Worm (Caenorhabditis elegans) whole organism, young adult: ENCODE results near the gene R13D11.1.

Experiments
- B0019.2 ChIP-seq: fragments of 200-800 bp; sonication (Bioruptor generic); conservative IDR thresholded peaks from 2 replicates; pipeline ENCODE4 v1.3.6; 2022; ENCODE audit warnings: missing genetic modification reagents, missing genetic modification characterization, missing compliant biosample characterization
- C06A6.2 ChIP-seq: fragments of 200-800 bp; sonication (Bioruptor generic); conservative IDR thresholded peaks from 2 replicates; pipeline ENCODE4 v1.3.6; 2022; ENCODE audit warnings: missing genetic modification characterization, missing compliant biosample characterization
- F22D6.2 ChIP-seq: sonication (generic microtip); optimal IDR thresholded peaks from 2 replicates; lab custom pipeline; 2016; ENCODE audit warnings: mild to moderate bottlenecking, missing genetic modification characterization, missing compliant biosample characterization
- F33H1.4 ChIP-seq: fragments of 200-800 bp; sonication (Bioruptor generic); IDR thresholded peaks from 2 replicates; pipeline ENCODE4 v1.3.6; 2022; ENCODE audit warnings: missing genetic modification reagents, missing genetic modification characterization, missing compliant biosample characterization
- F37B4.10 ChIP-seq: fragments of 200-800 bp; sonication (Bioruptor generic); IDR thresholded peaks from 2 replicates; pipeline ENCODE4 v1.3.6; 2022; ENCODE audit warnings: missing genetic modification characterization, missing compliant biosample characterization
- F49E8.2 ChIP-seq: sonication (generic microtip); optimal IDR thresholded peaks from 3 replicates; lab custom pipeline; 2017; ENCODE audit warnings: missing genetic modification characterization, mild to moderate bottlenecking, missing compliant biosample characterization, antibody characterized with exemption, moderate library complexity; ENCODE audit not compliant: insufficient read depth
- K11D2.4 ChIP-seq: fragments of 200-800 bp; sonication (Bioruptor generic); IDR thresholded peaks from 2 replicates; pipeline ENCODE4 v1.3.6; 2022; ENCODE audit warnings: missing genetic modification reagents, missing genetic modification characterization, missing compliant biosample characterization
- K12H6.12 ChIP-seq: fragments of 200-800 bp; sonication (Bioruptor generic); optimal IDR thresholded peaks from 2 replicates; lab custom pipeline; 2018; ENCODE audit warnings: mild to moderate bottlenecking, missing genetic modification characterization, missing compliant biosample characterization
- Y79H2A.3 ChIP-seq: fragments of 200-800 bp; sonication (Bioruptor generic); conservative IDR thresholded peaks from 2 replicates; pipeline ENCODE4 v1.3.6; 2022; ENCODE audit warnings: missing genetic modification reagents, missing genetic modification characterization, missing compliant biosample characterization
- Y95B8A.8 ChIP-seq: fragments of 200-800 bp; sonication (Bioruptor generic); IDR thresholded peaks from 2 replicates; pipeline ENCODE4 v1.3.6; 2022; ENCODE audit warnings: missing genetic modification reagents, missing genetic modification characterization, missing compliant biosample characterization
- atf-7 ChIP-seq: sonication (generic microtip); optimal IDR thresholded peaks from 2 replicates; lab custom pipeline; 2017; ENCODE audit warnings: mild to moderate bottlenecking, missing genetic modification characterization, missing compliant biosample characterization
- attf-5 ChIP-seq: fragments of 200-800 bp; sonication (Bioruptor generic); optimal IDR thresholded peaks from 2 replicates; lab custom pipeline; 2018; ENCODE audit warnings: mild to moderate bottlenecking, missing genetic modification characterization, missing compliant biosample characterization
- attf-6 ChIP-seq: fragments of 200-800 bp; sonication (Bioruptor generic); IDR thresholded peaks from 2 replicates; pipeline ENCODE4 v1.3.6; 2022; ENCODE audit warnings: missing genetic modification reagents, missing genetic modification characterization, missing compliant biosample characterization
- bed-1 ChIP-seq: fragments of 200-800 bp; sonication (Bioruptor generic); IDR thresholded peaks from 2 replicates; pipeline ENCODE4 v1.3.6; 2022; ENCODE audit warnings: missing genetic modification reagents, missing genetic modification characterization, missing compliant biosample characterization
- bed-2 ChIP-seq: fragments of 200-800 bp; sonication (Bioruptor generic); IDR thresholded peaks from 2 replicates; pipeline ENCODE4 v1.3.6; 2022; ENCODE audit warnings: missing genetic modification reagents, missing genetic modification characterization, missing compliant biosample characterization
- cebp-1 ChIP-seq, 2 experiments: fragments of 200-800 bp in 1 of 2; sonication (Bioruptor generic) in 1 of 2; sonication (generic microtip) in 1 of 2; IDR thresholded peaks in 1 of 2; optimal IDR thresholded peaks in 1 of 2; 2 replicates each; pipeline versions ENCODE4 v1.3.6 to Lab custom; 2017 to 2022; ENCODE audit warnings: missing compliant biosample characterization in 2 of 2, missing genetic modification characterization in 2 of 2, mild to moderate bottlenecking in 1 of 2, missing genetic modification reagents in 1 of 2, moderate library complexity in 1 of 2
- ceh-100 ChIP-seq: fragments of 200-800 bp; sonication (Bioruptor generic); IDR thresholded peaks from 2 replicates; pipeline ENCODE4 v1.3.6; 2022; ENCODE audit warnings: missing genetic modification reagents, missing genetic modification characterization, missing compliant biosample characterization
- ceh-27 ChIP-seq: fragments of 200-800 bp; sonication (Bioruptor generic); optimal IDR thresholded peaks from 2 replicates; lab custom pipeline; 2018; ENCODE audit warnings: mild to moderate bottlenecking, missing genetic modification characterization, moderate library complexity, missing compliant biosample characterization
- ceh-40 ChIP-seq: fragments of 200-800 bp; sonication (Bioruptor generic); IDR thresholded peaks from 2 replicates; pipeline ENCODE4 v1.3.6; 2022; ENCODE audit warnings: missing genetic modification characterization, missing compliant biosample characterization
- ceh-58 ChIP-seq: fragments of 200-800 bp; sonication (Bioruptor generic); IDR thresholded peaks from 2 replicates; pipeline ENCODE4 v1.3.6; 2022; ENCODE audit warnings: missing genetic modification characterization, missing compliant biosample characterization
- ceh-91 ChIP-seq: fragments of 200-800 bp; sonication (Bioruptor generic); IDR thresholded peaks from 2 replicates; pipeline ENCODE4 v1.3.6; 2022; ENCODE audit warnings: missing genetic modification reagents, missing genetic modification characterization, missing compliant biosample characterization
- dox-1 ChIP-seq: fragments of 200-800 bp; sonication (Bioruptor generic); IDR thresholded peaks from 2 replicates; pipeline ENCODE4 v1.3.6; 2022; ENCODE audit warnings: missing genetic modification reagents, missing genetic modification characterization, missing compliant biosample characterization
- dpl-1 ChIP-seq: fragments of 150-350 bp; optimal IDR thresholded peaks from 2 replicates; lab custom pipeline; 2014; ENCODE audit warnings: missing biosample characterization, missing genetic modification reagents, missing genetic modification characterization
- gei-17 ChIP-seq: fragments of 200-800 bp; sonication (Bioruptor generic); optimal IDR thresholded peaks from 2 replicates; lab custom pipeline; 2018; ENCODE audit warnings: mild to moderate bottlenecking, missing genetic modification characterization, missing compliant biosample characterization
- him-1 ChIP-seq: sonication (generic microtip); optimal IDR thresholded peaks from 2 replicates; lab custom pipeline; 2016; ENCODE audit warnings: missing genotype, missing genetic modification reagents, missing genetic modification characterization, missing compliant biosample characterization
- lag-1 ChIP-seq: fragments of 200-800 bp; sonication (Bioruptor generic); IDR thresholded peaks from 2 replicates; pipeline ENCODE4 v1.3.6; 2022; ENCODE audit warnings: missing genetic modification reagents, missing genetic modification characterization, missing compliant biosample characterization
- lin-40 ChIP-seq: sonication (generic microtip); optimal IDR thresholded peaks from 2 replicates; lab custom pipeline; 2016; ENCODE audit warnings: missing genetic modification characterization, mild to moderate bottlenecking, missing compliant biosample characterization, missing genotype, missing genetic modification reagents
- nfya-1 ChIP-seq: sonication (generic microtip); optimal IDR thresholded peaks from 2 replicates; lab custom pipeline; 2017; ENCODE audit warnings: antibody characterized with exemption, missing compliant biosample characterization, missing genetic modification characterization, borderline replicate concordance; ENCODE audit not compliant: insufficient read depth
- nfyb-1 ChIP-seq: fragments of 200-800 bp; sonication (Bioruptor generic); IDR thresholded peaks from 2 replicates; pipeline ENCODE4 v1.3.6; 2022; ENCODE audit warnings: missing genetic modification reagents, missing genetic modification characterization, missing compliant biosample characterization
- rcor-1 ChIP-seq: fragments of 200-800 bp; sonication (Bioruptor generic); IDR thresholded peaks from 2 replicates; pipeline ENCODE4 v1.3.6; 2022; ENCODE audit warnings: missing genetic modification reagents, missing genetic modification characterization, missing compliant biosample characterization
- repo-1 ChIP-seq: sonication (generic microtip); optimal IDR thresholded peaks from 2 replicates; lab custom pipeline; 2017; ENCODE audit warnings: mild to moderate bottlenecking, missing genetic modification characterization, missing compliant biosample characterization
- rpc-1 ChIP-seq, 2 experiments: fragments of 150-350 bp in 1 of 2; sonication (generic microtip) in 1 of 2; optimal IDR thresholded peaks; 2 replicates each; lab custom pipeline; 2014 to 2018; ENCODE audit warnings: missing biosample characterization in 1 of 2, missing genetic modification characterization in 1 of 2, missing genetic modification reagents in 1 of 2, missing genotype in 1 of 2
- sea-2 ChIP-seq: fragments of 200-800 bp; sonication (Bioruptor generic); IDR thresholded peaks from 2 replicates; pipeline ENCODE4 v1.3.6; 2022; ENCODE audit warnings: missing genetic modification characterization, missing compliant biosample characterization
- snpc-1.1 ChIP-seq: sonication (generic microtip); optimal IDR thresholded peaks from 2 replicates; lab custom pipeline; 2017; ENCODE audit warnings: missing genetic modification characterization, mild to moderate bottlenecking, missing compliant biosample characterization, antibody characterized with exemption, moderate library complexity, missing genotype, missing genetic modification reagents; ENCODE audit not compliant: insufficient read depth
- snpc-4 ChIP-seq, 5 experiments: fragments of 150-350 bp in 1 of 5; sonication (generic microtip) in 4 of 5; optimal IDR thresholded peaks; 2 replicates each; lab custom pipeline; 2014 to 2018; ENCODE audit warnings: missing genetic modification characterization in 5 of 5, missing biosample characterization in 3 of 5, antibody characterized with exemption in 2 of 5, mild to moderate bottlenecking in 2 of 5, missing compliant biosample characterization in 2 of 5, missing genotype in 2 of 5, moderate library complexity in 2 of 5, missing genetic modification reagents in 1 of 5
- tbp1 ChIP-seq: fragments of 200-800 bp; sonication (Bioruptor generic); optimal IDR thresholded peaks from 2 replicates; lab custom pipeline; 2018; ENCODE audit warnings: mild to moderate bottlenecking, missing genetic modification characterization, missing compliant biosample characterization
- unc-130 ChIP-seq: sonication (generic microtip); optimal IDR thresholded peaks from 2 replicates; lab custom pipeline; 2016; ENCODE audit warnings: missing genetic modification reagents, missing genetic modification characterization, missing compliant biosample characterization
- ztf-25 ChIP-seq: fragments of 200-800 bp; sonication (Bioruptor generic); IDR thresholded peaks from 2 replicates; pipeline ENCODE4 v1.3.6; 2022; ENCODE audit warnings: missing genetic modification reagents, missing genetic modification characterization, missing compliant biosample characterization
- ztf-26 ChIP-seq: sonication (generic microtip); optimal IDR thresholded peaks from 2 replicates; lab custom pipeline; 2017; ENCODE audit warnings: missing genetic modification characterization, missing compliant biosample characterization
- ztf-3 ChIP-seq: fragments of 200-800 bp; sonication (Bioruptor generic); optimal IDR thresholded peaks from 2 replicates; lab custom pipeline; 2018; ENCODE audit warnings: mild to moderate bottlenecking, missing genetic modification characterization, missing compliant biosample characterization

The R13D11.1 gene

DNA sequence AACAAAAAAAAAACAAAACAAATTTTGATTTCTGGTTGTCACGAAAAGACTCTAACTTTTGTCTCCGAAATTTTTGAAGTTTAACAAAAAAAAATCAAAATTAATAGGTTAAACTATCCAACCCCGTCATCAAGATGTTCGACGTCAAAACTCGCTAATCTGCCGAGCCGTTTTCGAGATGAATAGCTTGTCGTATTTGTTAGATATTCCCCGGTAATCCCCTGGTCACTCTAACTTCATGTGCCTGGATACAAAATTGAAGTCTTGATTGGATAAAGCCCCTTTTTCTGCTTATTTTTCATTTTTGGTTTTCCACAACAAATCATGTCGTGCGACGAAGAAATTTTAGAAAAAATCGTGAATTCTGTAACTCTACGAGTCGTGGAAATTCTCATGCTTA lies 34.9 kb upstream of the R13D11.1 start, which contains the start of gene srab-16:
srab-16 (plus strand) TSS at position 301 of the 400 bp plus-strand sequence.
- TF ChIP-seq ceh-100 (GFP tag; lab: Robert Waterston, UW): no peak
- TF ChIP-seq gei-17 (GFP tag; lab: Kevin White, UChicago): no peak
- no peak for TF ChIP-seq ceh-27 (GFP tag; lab: Kevin White, UChicago)
- TF ChIP-seq rpc-1 (optimal IDR thresholded peaks at IDR 0.05; lab: Kevin White, UChicago): no peak
- TF ChIP-seq rpc-1 (tag; optimal IDR thresholded peaks at IDR 0.05; lab: Kevin White, UChicago): no peak
- TF ChIP-seq nfyb-1 (GFP tag; lab: Robert Waterston, UW): no peak

DNA sequence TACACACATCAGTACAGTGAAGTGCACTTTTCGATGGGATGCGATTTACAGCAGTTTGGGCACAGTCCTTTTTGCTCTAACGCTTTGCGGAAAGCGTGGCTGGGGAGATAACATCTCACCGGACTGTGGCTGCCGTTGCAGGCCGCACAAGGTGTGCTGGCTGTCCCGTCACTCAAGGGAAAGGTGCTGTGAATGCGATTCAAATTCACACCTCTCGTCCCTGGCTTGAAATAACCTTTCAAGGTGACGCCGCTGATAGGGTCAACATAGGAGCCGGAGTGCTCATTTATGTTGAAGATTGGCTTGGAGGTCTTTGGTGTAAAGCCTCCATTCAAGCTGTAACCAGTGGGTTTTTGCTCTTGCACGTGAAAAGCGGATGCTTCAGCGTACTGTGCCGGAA lies 23.2 kb upstream of the R13D11.1 start:
- TF ChIP-seq ceh-58 (0 out of 2 replicates have a peak, but pooled peaks have one; percentile 59), bed-2 (GFP tag; lab: Robert Waterston, UW) (no peak)
- TF ChIP-seq, all 124 proteins: peak for 1

DNA sequence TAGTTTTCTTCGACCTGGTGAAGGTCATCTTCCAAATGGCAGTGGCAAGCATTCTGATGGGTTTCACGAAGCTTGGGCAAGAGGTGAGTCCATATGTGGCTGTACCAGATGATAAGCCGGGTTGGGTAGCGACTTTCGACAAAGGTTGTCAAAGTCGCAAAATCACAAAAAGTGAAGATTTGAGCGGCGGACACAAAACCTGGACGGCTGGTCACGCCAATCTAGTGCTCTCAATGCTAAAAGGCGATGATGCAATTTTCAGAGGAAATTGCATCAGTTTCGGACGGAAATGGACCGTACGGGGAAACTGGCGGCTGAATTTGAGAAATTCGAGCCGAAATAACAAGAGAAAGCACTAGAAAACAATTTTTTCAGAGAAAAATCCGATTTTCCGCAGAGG lies 20.0 kb upstream of the R13D11.1 start:
- no peak for TF ChIP-seq snpc-4 (GFP tag; optimal IDR thresholded peaks at IDR 0.05; lab: Kevin White, UChicago)
- peak in 3 of 4 experiments; percentile 37 to 82 (median 78) for TF ChIP-seq snpc-4 (tag; optimal IDR thresholded peaks at IDR 0.05; lab: Kevin White, UChicago)
- TF ChIP-seq dpl-1 (GFP tag; lab: Kevin White, UChicago): no peak
- peak; percentile 3 for TF ChIP-seq snpc-1.1 (tag; lab: Kevin White, UChicago)

DNA sequence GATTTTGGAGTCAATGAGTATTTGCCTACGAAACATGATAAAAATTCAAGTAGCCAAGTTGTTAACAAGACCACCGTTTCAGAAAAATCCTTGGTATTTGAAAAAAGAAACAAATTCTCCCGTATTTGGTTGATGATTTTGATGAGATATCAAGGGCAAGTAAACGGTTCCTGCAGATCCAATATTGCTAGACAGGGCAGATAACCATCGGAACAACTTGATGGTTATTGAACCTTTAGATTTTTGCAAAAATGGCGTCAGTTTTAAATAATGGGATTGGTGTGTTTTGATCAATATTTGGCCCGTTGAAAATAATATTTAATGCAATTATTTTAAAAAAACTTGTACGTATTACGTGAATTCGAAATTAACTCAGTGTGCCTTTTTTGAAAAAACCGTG lies 17.0 kb upstream of the R13D11.1 start:
- TF ChIP-seq nfya-1 (tag; lab: Kevin White, UChicago) (no peak), cebp-1 (GFP tag; IDR thresholded peaks at IDR 0.05; lab: Robert Waterston, UW) (no peak), cebp-1 (tag; optimal IDR thresholded peaks at IDR 0.05; lab: Kevin White, UChicago) (no peak), C06A6.2 (GFP tag; lab: Robert Waterston, UW) (no peak), attf-5 (no peak), ztf-26 (tag; lab: Kevin White, UChicago) (no peak), K11D2.4 (GFP tag; lab: Robert Waterston, UW) (no peak), rcor-1 (no peak), nfyb-1 (GFP tag; lab: Robert Waterston, UW) (no peak), ceh-58 (no peak), ceh-91 (no peak), F22D6.2 (tag; lab: Kevin White, UChicago) (no peak), lag-1 (no peak), attf-6 (GFP tag; lab: Robert Waterston, UW) (no peak), Y95B8A.8 (GFP tag; lab: Robert Waterston, UW) (no peak), F49E8.2 (no peak), tbp1 (GFP tag; lab: Kevin White, UChicago) (no peak), bed-2 (GFP tag; lab: Robert Waterston, UW) (no peak), Y79H2A.3 (GFP tag; lab: Robert Waterston, UW) (no peak), bed-1 (no peak)

DNA sequence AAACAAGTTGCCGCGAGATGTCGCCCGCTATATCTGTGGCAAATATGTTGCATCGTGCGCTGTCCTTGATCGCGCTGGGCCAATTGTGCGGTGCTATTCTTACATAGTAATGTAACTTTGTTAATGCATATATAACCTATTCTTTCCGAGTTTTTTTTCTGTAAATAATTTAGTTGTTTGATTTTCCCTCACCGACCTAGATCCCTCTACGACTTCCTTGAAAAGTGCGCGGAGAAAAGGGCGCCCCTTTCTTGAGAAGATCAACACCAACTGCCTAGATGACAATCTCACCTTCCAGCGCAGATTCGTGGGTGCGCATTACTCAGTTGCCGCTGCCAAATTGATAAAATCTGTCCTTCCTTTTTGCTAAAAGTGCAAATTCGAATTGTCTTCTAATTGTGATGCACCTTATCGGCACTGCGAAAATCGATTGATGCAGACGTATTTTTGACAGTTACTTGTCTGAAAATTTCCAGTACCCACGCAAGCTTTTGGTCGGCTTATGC lies 15.7 kb upstream of the R13D11.1 start:
- TF ChIP-seq F49E8.2: no peak
- TF ChIP-seq him-1 (tag; lab: Kevin White, UChicago): no peak

DNA sequence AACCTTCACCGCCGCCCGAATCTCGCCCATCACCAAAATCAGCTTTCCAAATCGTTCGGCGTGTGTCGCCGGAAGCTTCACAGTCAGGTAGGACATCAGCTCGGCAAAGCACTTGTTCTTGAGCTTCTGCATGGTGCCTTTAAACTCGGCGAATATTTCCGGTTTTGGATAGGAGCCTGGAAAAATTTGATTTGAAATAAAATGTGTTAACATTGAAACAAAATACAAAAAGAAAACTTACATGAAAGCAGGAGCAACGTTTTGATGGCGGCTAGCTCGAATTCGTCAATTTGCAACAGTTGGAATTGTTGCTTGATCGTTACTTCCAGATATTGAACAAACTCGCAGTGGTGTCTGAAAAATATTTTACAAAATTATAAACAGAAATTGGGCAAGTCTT lies 14.6 kb upstream of the R13D11.1 start:
- TF ChIP-seq ztf-3 (no peak), ceh-40 (GFP tag; lab: Robert Waterston, UW) (no peak), F33H1.4 (GFP tag; lab: Robert Waterston, UW) (no peak), F37B4.10 (GFP tag; lab: Robert Waterston, UW) (no peak), sea-2 (GFP tag; lab: Robert Waterston, UW) (no peak), atf-7 (tag; lab: Kevin White, UChicago) (no peak), K12H6.12 (tag; lab: Kevin White, UChicago) (no peak), dox-1 (GFP tag; lab: Robert Waterston, UW) (no peak), lin-40 (tag; lab: Kevin White, UChicago) (no peak), B0019.2 (GFP tag; lab: Robert Waterston, UW) (no peak), repo-1 (no peak), unc-130 (GFP tag; lab: Kevin White, UChicago) (no peak), ztf-25 (GFP tag; lab: Robert Waterston, UW) (no peak)
